Fruit fly (Drosophila melanogaster): Measurements from ENCODE around the gene CG11248.

Gene CG11248

dm6 chr3L:21640815-21641214, 39.0 kb upstream of the CG11248 start, which contains the start of gene Atox1 (continued):
- peak in 1 of 2 experiments; percentile 52 for TF ChIP-seq insv (GFP tag; optimal IDR thresholded peaks at IDR 0.05)
- TF ChIP-seq trem (tag; optimal IDR thresholded peaks at IDR 0.05): peak; percentile 60
- peak; percentile 56 for TF ChIP-seq CG10267 (tag; optimal IDR thresholded peaks at IDR 0.05)
- no peak for TF ChIP-seq CG2678 (tag; optimal IDR thresholded peaks at IDR 0.05)
- no peak for TF ChIP-seq HLH54F (GFP tag; optimal IDR thresholded peaks at IDR 0.05)
- TF ChIP-seq CG14014 (GFP tag; IDR thresholded peaks at IDR 0.05): 0 out of 2 replicates have a peak, but pooled peaks have one; percentile 23
- no peak for TF ChIP-seq CG4404 (GFP tag; IDR thresholded peaks at IDR 0.05)
- TF ChIP-seq BEAF-32 (GFP tag; optimal IDR thresholded peaks at IDR 0.05): peak; percentile 45
- no peak for TF ChIP-seq az2 (GFP tag; optimal IDR thresholded peaks at IDR 0.05)
- TF ChIP-seq Lim3 (GFP tag; IDR thresholded peaks at IDR 0.05): no peak
- TF ChIP-seq knrl (GFP tag; IDR thresholded peaks at IDR 0.05; ENCODE audit: partially characterized antibody): peak; percentile 48; the same call in 1 of the 3 replicates
- TF ChIP-seq CG10147 (GFP tag; optimal IDR thresholded peaks at IDR 0.05): peak; percentile 46
- TF ChIP-seq E2f1 (GFP tag; IDR thresholded peaks at IDR 0.05): peak; percentile 43; the same call in 1 of the 2 replicates
- peak; percentile 35 for TF ChIP-seq Xbp1 (GFP tag; optimal IDR thresholded peaks at IDR 0.05)
- TF ChIP-seq CG3995 (GFP tag; optimal IDR thresholded peaks at IDR 0.05): peak; percentile 1
- no peak for TF ChIP-seq Atf-2 (GFP tag; optimal IDR thresholded peaks at IDR 0.05)
- no peak for TF ChIP-seq Spps (tag; optimal IDR thresholded peaks at IDR 0.05)
- peak; percentile 15 to 35 for TF ChIP-seq dpn (GFP tag; optimal IDR thresholded peaks at IDR 0.05)
- TF ChIP-seq scrt (GFP tag; optimal IDR thresholded peaks at IDR 0.05): no peak
- TF ChIP-seq Chrac-16 (GFP tag; optimal IDR thresholded peaks at IDR 0.05): peak; percentile 10
- TF ChIP-seq CG9609 (GFP tag; optimal IDR thresholded peaks at IDR 0.05): peak; percentile 7
- TF ChIP-seq Scr (GFP tag; IDR thresholded peaks at IDR 0.05; ENCODE audit: partially characterized antibody): 0 out of 2 replicates have a peak, but pooled peaks have one; percentile 16
- no peak for TF ChIP-seq CG10959 (GFP tag; IDR thresholded peaks at IDR 0.05)
- TF ChIP-seq ab (GFP tag; optimal IDR thresholded peaks at IDR 0.05): no peak
- TF ChIP-seq org-1 (GFP tag; optimal IDR thresholded peaks at IDR 0.05): no peak
- peak; percentile 38 for TF ChIP-seq Sry-β (GFP tag; optimal IDR thresholded peaks at IDR 0.05)
- 0 out of 3 replicates have a peak, but pooled peaks have one; percentile 41 for TF ChIP-seq zfh1 (GFP tag; IDR thresholded peaks at IDR 0.05)
- peak; percentile 86 for TF ChIP-seq CTCF (GFP tag; optimal IDR thresholded peaks at IDR 0.05)
- TF ChIP-seq tup (GFP tag; optimal IDR thresholded peaks at IDR 0.05): no peak
- no peak for TF ChIP-seq crol (GFP tag; IDR thresholded peaks at IDR 0.05)
- TF ChIP-seq zen2 (GFP tag; IDR thresholded peaks at IDR 0.05; ENCODE audit: partially characterized antibody): no peak
- TF ChIP-seq z (GFP tag; IDR thresholded peaks at IDR 0.05): no peak
- no peak for TF ChIP-seq exex (tag; optimal IDR thresholded peaks at IDR 0.05)
- TF ChIP-seq CG2199 (GFP tag; IDR thresholded peaks at IDR 0.05): peak; percentile 77
- no peak for TF ChIP-seq Dad (GFP tag; optimal IDR thresholded peaks at IDR 0.05)
- no peak for TF ChIP-seq CG4820 (GFP tag; optimal IDR thresholded peaks at IDR 0.05)
- peak; percentile 5 for TF ChIP-seq CG30403 (GFP tag; optimal IDR thresholded peaks at IDR 0.05)
- TF ChIP-seq pan (optimal IDR thresholded peaks at IDR 0.05): no peak
- TF ChIP-seq pan (GFP tag; optimal IDR thresholded peaks at IDR 0.05 in 1 of 2, IDR thresholded peaks at IDR 0.05 in 1 of 2): no peak
- TF ChIP-seq psq (GFP tag; optimal IDR thresholded peaks at IDR 0.05): no peak
- TF ChIP-seq Optix (GFP tag; IDR thresholded peaks at IDR 0.05): no peak
- TF ChIP-seq CG9876 (GFP tag; optimal IDR thresholded peaks at IDR 0.05): peak; percentile 5
- TF ChIP-seq CG3065 (GFP tag; optimal IDR thresholded peaks at IDR 0.05): no peak
- peak; percentile 63 for TF ChIP-seq CG13287 (GFP tag; IDR thresholded peaks at IDR 0.05; ENCODE audit: partially characterized antibody)
- TF ChIP-seq Meics (GFP tag; optimal IDR thresholded peaks at IDR 0.05): peak; percentile 43
- TF ChIP-seq stc (GFP tag; IDR thresholded peaks at IDR 0.05): peak; percentile 30; the same call in 1 of the 2 replicates
- TF ChIP-seq dysf (GFP tag; IDR thresholded peaks at IDR 0.05): peak; percentile 37; the same call in 1 of the 3 replicates
- no peak for TF ChIP-seq Hr39 (optimal IDR thresholded peaks at IDR 0.05)
- peak; percentile 21 for TF ChIP-seq Fer3 (tag; optimal IDR thresholded peaks at IDR 0.05)
- no peak for TF ChIP-seq CG8944 (GFP tag; optimal IDR thresholded peaks at IDR 0.05)
- no peak for TF ChIP-seq CG3838 (GFP tag; optimal IDR thresholded peaks at IDR 0.05)
- no peak for TF ChIP-seq lola (GFP tag; optimal IDR thresholded peaks at IDR 0.05)
